Worm (Caenorhabditis elegans): ENCODE measurements around the gene lec-3.

Gene lec-3

DNA sequence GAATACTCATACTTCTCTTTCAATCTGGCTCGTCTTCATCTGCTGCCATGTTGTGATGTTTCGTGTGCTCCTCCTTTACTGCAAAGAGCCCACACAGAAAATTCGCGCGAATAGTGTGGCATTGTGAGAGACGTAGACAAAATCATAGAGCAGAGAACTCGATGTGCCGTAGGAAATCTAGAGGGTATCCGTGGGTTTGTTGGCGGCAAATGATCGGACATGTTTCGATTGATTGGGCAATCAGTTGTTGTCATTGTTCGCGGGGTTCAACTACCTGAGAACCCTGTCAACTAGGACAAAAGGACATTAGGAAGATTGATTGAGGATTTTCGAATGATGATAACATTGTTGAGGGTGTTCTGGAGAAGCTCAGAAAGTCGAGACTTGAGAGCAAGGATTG lies 34.1 kb downstream of the lec-3 start:
- TF ChIP-seq pha-4 (tag; optimal IDR thresholded peaks at IDR 0.05), result no peak
- no peak for TF ChIP-seq nhr-28 (tag; optimal IDR thresholded peaks at IDR 0.05)
- TF ChIP-seq sptf-1 (tag; optimal IDR thresholded peaks at IDR 0.05), result no peak
- peak; percentile 64 for TF ChIP-seq unc-120 (tag; optimal IDR thresholded peaks at IDR 0.05; ENCODE audit: poor library complexity, severe bottlenecking)
- TF ChIP-seq ceh-43 (GFP tag; optimal IDR thresholded peaks at IDR 0.05), result no peak
- no peak for TF ChIP-seq cnd-1 (tag; optimal IDR thresholded peaks at IDR 0.05)
- TF ChIP-seq nhr-2 (tag; optimal IDR thresholded peaks at IDR 0.05), result no peak
- TF ChIP-seq ztf-11 (tag; optimal IDR thresholded peaks at IDR 0.05), result no peak
- no peak for TF ChIP-seq ces-1 (GFP tag; optimal IDR thresholded peaks at IDR 0.05)
- TF ChIP-seq ceh-83 (GFP tag; optimal IDR thresholded peaks at IDR 0.05), result no peak
- peak; percentile 55 for TF ChIP-seq hlh-1 (tag; optimal IDR thresholded peaks at IDR 0.05)
- TF ChIP-seq unc-62 (GFP tag; optimal IDR thresholded peaks at IDR 0.05), result peak; percentile 91
- no peak for TF ChIP-seq unc-39 (tag; optimal IDR thresholded peaks at IDR 0.05)

DNA sequence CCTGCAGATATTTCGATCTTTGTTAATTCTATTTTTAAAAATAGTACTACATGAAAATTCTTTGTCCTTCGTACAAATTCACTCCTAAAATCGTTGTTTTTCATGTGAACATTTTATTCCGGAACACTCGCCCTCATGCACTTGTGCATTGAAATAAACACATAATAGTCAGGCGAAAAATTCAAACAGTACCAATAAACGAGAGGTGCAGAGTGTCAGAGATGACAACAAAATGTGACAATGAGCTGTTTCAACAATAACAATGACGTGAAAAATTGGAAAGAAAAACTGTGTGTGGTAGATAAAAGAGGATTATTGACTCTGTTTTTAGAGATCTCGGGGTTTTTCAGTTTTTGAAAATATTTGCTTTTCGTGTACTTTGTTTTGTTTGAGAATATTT lies 37.3 kb downstream of the lec-3 start, which contains the start of gene F52H3.6:
Gene F52H3.6 (minus strand): TSS at position 228 of the 400 bp plus-strand sequence.
- no peak for TF ChIP-seq ham-2 (GFP tag; optimal IDR thresholded peaks at IDR 0.05)
- no peak for TF ChIP-seq lsy-2 (tag; optimal IDR thresholded peaks at IDR 0.05)
- no peak for TF ChIP-seq mab-5 (tag; optimal IDR thresholded peaks at IDR 0.05)
- no peak for TF ChIP-seq lin-32 (GFP tag; optimal IDR thresholded peaks at IDR 0.05)

DNA sequence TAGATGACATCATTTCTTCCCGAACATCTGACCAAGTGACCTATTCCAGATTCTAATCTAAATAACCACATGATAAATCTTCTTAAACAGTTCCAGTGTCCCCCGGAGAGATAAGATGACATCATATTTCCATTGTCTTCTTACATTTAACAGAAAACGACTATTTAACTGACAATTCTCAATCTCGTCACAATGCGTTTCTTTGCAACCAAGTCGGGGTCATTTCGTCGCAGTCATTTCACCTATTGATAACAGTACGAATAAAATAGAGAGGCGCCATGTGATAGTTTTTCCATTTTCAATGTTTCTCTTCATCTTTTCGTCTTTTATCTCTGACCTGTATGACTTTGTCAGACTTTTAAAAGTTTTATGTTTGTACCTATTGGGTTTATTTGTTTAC lies 38.1 kb downstream of the lec-3 start:
- TF ChIP-seq zip-8 (tag; optimal IDR thresholded peaks at IDR 0.05), result no peak
- no peak for TF ChIP-seq sptf-1 (tag; optimal IDR thresholded peaks at IDR 0.05)
- TF ChIP-seq nhr-12 (tag; optimal IDR thresholded peaks at IDR 0.05), result no peak
- TF ChIP-seq ceh-83 (GFP tag; optimal IDR thresholded peaks at IDR 0.05), result no peak
- TF ChIP-seq blmp-1 (tag; optimal IDR thresholded peaks at IDR 0.05), result no peak
- TF ChIP-seq ces-1 (GFP tag; optimal IDR thresholded peaks at IDR 0.05), result no peak
- no peak for TF ChIP-seq sem-2 (GFP tag; optimal IDR thresholded peaks at IDR 0.05)
- no peak for TF ChIP-seq unc-120 (tag; optimal IDR thresholded peaks at IDR 0.05; ENCODE audit: poor library complexity, severe bottlenecking)
- no peak for TF ChIP-seq M03D4.4 (tag; optimal IDR thresholded peaks at IDR 0.05)
- no peak for TF ChIP-seq mep-1 (tag; optimal IDR thresholded peaks at IDR 0.05)
- no peak for TF ChIP-seq flh-1 (GFP tag; optimal IDR thresholded peaks at IDR 0.05)

DNA sequence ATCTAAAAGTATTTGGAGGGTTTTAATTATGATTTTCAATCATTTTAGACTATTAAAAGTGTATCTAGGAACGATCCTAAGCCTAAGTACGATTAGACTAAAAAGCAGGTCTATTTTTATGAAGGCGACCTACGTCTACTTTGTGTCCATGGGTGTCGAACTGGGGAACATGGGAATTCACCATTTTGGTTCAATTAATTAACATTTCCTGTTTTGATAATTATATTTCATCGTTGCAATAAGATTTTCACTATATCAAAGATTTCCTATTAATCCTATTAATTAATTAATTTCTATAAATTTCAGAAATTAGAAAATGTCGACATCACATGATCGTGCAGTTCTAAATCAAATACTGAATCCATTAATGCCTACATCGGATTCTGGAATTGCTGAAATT lies 39.0 kb downstream of the lec-3 start, which contains the start of gene ttc-36:
Gene ttc-36 (plus strand): TSS at position 301 of the 400 bp plus-strand sequence.
- TF ChIP-seq ceh-39 (tag; optimal IDR thresholded peaks at IDR 0.05) (no peak), blmp-1 (tag; optimal IDR thresholded peaks at IDR 0.05) (no peak), elt-1 (tag; optimal IDR thresholded peaks at IDR 0.05; ENCODE audit: borderline replicate concordance, insufficient read depth) (no peak), snpc-4 (tag; optimal IDR thresholded peaks at IDR 0.05) (no peak), pha-4 (tag; optimal IDR thresholded peaks at IDR 0.05) (no peak), flh-1 (GFP tag; optimal IDR thresholded peaks at IDR 0.05) (no peak), nhr-237 (tag; optimal IDR thresholded peaks at IDR 0.05) (no peak), nhr-76 (tag; optimal IDR thresholded peaks at IDR 0.05) (no peak), lin-13 (tag; optimal IDR thresholded peaks at IDR 0.05) (no peak), unc-62 (GFP tag; optimal IDR thresholded peaks at IDR 0.05) (no peak), unc-39 (tag; optimal IDR thresholded peaks at IDR 0.05) (no peak), mab-5 (tag; optimal IDR thresholded peaks at IDR 0.05) (no peak), hlh-1 (tag; optimal IDR thresholded peaks at IDR 0.05) (no peak)

DNA sequence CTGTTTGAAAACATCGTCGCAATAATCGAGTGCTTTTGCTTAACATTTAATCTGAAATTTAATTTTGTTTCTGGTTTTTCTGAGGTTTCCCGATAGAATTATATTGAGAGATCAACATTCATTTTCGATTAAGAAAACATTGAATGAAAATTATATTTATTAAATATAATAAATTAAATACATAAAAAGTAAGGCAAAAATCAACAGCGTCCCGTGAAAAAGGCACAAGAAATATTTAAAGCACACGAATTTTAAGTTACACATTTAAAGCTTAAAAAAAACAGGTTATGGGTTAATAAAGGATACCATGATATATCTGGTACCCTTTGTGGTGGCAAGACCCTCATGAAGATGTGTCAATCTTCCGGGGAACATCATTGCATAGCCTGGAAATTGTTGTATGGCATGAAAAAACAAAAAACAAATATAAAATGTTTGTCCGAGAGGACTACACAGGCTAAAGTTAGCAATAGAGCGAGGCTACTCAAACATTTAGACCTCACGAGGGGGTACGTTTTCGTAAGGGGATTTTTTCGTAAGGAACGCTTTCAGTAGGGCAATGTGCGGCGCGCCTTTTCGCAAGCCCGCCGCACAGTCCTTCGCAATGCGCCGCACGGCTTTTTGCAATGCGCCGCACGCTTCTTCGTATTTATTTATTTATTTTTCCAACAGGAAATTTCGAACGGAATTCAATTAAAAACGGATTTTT lies 42.4 kb downstream of the lec-3 start, which contains the start of gene mtcu-2:
Gene mtcu-2 (minus strand): TSS at position 51 of the 709 bp plus-strand sequence.
- TF ChIP-seq mep-1 (tag; optimal IDR thresholded peaks at IDR 0.05) (peak; percentile 59), ces-1 (GFP tag; optimal IDR thresholded peaks at IDR 0.05) (peak; percentile 59), ceh-83 (GFP tag; optimal IDR thresholded peaks at IDR 0.05) (peak; percentile 48), nhr-237 (tag; optimal IDR thresholded peaks at IDR 0.05) (peak; percentile 35), sptf-1 (tag; optimal IDR thresholded peaks at IDR 0.05) (peak; percentile 71), pha-4 (tag; optimal IDR thresholded peaks at IDR 0.05) (peak; percentile 63), lsy-2 (tag; optimal IDR thresholded peaks at IDR 0.05) (peak; percentile 60), lin-13 (tag; optimal IDR thresholded peaks at IDR 0.05) (peak; percentile 40), cnd-1 (tag; optimal IDR thresholded peaks at IDR 0.05) (peak; percentile 23), drap-1 (GFP tag; optimal IDR thresholded peaks at IDR 0.05) (peak; percentile 46)

All from whole organism, mixed stage, embryonic.